Fruit fly (Drosophila melanogaster) Kc167 (cell line): ENCODE data around the gene unc-4.

Experiments
- Myc ChIP-seq: fragments of >200 bp; optimal IDR thresholded peaks from 2 replicates; lab custom pipeline; 2017; ENCODE audit warnings: missing external identifiers
- h ChIP-seq: fragments of >200 bp; optimal IDR thresholded peaks from 3 replicates; lab custom pipeline; 2018; ENCODE audit warnings: missing external identifiers
- insv ChIP-seq: fragments of >200 bp; optimal IDR thresholded peaks from 3 replicates; lab custom pipeline; 2018; ENCODE audit warnings: missing external identifiers
- psq ChIP-seq: fragments of >200 bp; optimal IDR thresholded peaks from 2 replicates; lab custom pipeline; 2017; ENCODE audit warnings: missing external identifiers

- no peak for TF ChIP-seq insv (lab: Kevin White, UChicago)
- TF ChIP-seq h (lab: Kevin White, UChicago), result no peak
- no peak for TF ChIP-seq Myc (lab: Kevin White, UChicago)
- no peak for TF ChIP-seq psq (lab: Kevin White, UChicago)
Observed at dm6 chrX:17769179-17769578, 810 bp downstream of the unc-4 start.
